Fruit fly (Drosophila melanogaster) whole organism, embryonic: ENCODE results near the gene mtsh.

Source experiments
- Abd-B ChIP-seq: fragments of 200-800 bp; sonication (Bioruptor generic); optimal IDR thresholded peaks from 2 replicates; lab custom pipeline; 2018; ENCODE audit warnings: missing biosample characterization, mild to moderate bottlenecking, missing genetic modification characterization, moderate library complexity
- Adf1 ChIP-seq: fragments of 200-800 bp; sonication (Bioruptor generic); IDR thresholded peaks from 2 replicates; pipeline ENCODE4 v1.3.6; 2022; ENCODE audit warnings: missing biosample characterization, missing genetic modification characterization
- Aef1 ChIP-seq: fragments of 200-800 bp; sonication (Bioruptor generic); IDR thresholded peaks from 3 replicates; pipeline ENCODE4 v1.3.6; 2022; ENCODE audit warnings: missing biosample characterization, missing genetic modification characterization
- Bteb2 ChIP-seq: fragments of 200-800 bp; sonication (Bioruptor generic); optimal IDR thresholded peaks from 2 replicates; lab custom pipeline; 2016; ENCODE audit warnings: missing biosample characterization, missing genetic modification characterization
- CG10267 ChIP-seq: fragments of 200-800 bp; sonication (Bioruptor generic); optimal IDR thresholded peaks from 2 replicates; lab custom pipeline; 2018; ENCODE audit warnings: missing biosample characterization, mild to moderate bottlenecking, missing genetic modification characterization, moderate library complexity
- CG11093 ChIP-seq: fragments of 200-800 bp; sonication (Bioruptor generic); IDR thresholded peaks from 3 replicates; pipeline ENCODE4 v1.3.6; 2022; ENCODE audit warnings: missing biosample characterization, missing genetic modification characterization
- CG12071 ChIP-seq: fragments of 200-800 bp; sonication (Bioruptor generic); optimal IDR thresholded peaks from 3 replicates; lab custom pipeline; 2018; ENCODE audit warnings: missing biosample characterization, mild to moderate bottlenecking, missing genetic modification characterization
- CG13296 ChIP-seq: fragments of 200-800 bp; sonication (Bioruptor generic); optimal IDR thresholded peaks from 3 replicates; lab custom pipeline; 2018; ENCODE audit warnings: missing biosample characterization, mild to moderate bottlenecking, missing genetic modification characterization
- CG14050 ChIP-seq: fragments of 200-800 bp; sonication (Bioruptor generic); IDR thresholded peaks from 3 replicates; pipeline ENCODE4 v1.3.6; 2022; ENCODE audit warnings: missing biosample characterization, missing genetic modification characterization
- CG17186 ChIP-seq: fragments of 200-800 bp; sonication (Bioruptor generic); optimal IDR thresholded peaks from 3 replicates; lab custom pipeline; 2017; ENCODE audit warnings: missing biosample characterization, missing genetic modification reagents, missing genetic modification characterization
- CG17361 ChIP-seq: fragments of 200-800 bp; sonication (Bioruptor generic); IDR thresholded peaks from 3 replicates; pipeline ENCODE4 v1.3.6; 2022; ENCODE audit warnings: missing biosample characterization, missing genetic modification characterization
- CG17802 ChIP-seq: fragments of 200-800 bp; sonication (Bioruptor generic); optimal IDR thresholded peaks from 2 replicates; lab custom pipeline; 2018; ENCODE audit warnings: missing biosample characterization, mild to moderate bottlenecking, missing genetic modification characterization, moderate library complexity
- CG2129 ChIP-seq: fragments of 200-800 bp; sonication (Bioruptor generic); IDR thresholded peaks from 2 replicates; pipeline ENCODE4 v1.3.6; 2022; ENCODE audit warnings: missing biosample characterization, missing genetic modification characterization; ENCODE audit not compliant: partially characterized antibody
- CG32772 ChIP-seq: fragments of 200-800 bp; sonication (Bioruptor generic); IDR thresholded peaks from 2 replicates; pipeline ENCODE4 v1.3.6; 2022; ENCODE audit warnings: missing biosample characterization, missing genetic modification characterization
- CG34224 ChIP-seq: fragments of 200-800 bp; sonication (Bioruptor generic); IDR thresholded peaks from 3 replicates; pipeline ENCODE4 v1.3.6; 2022; ENCODE audit warnings: missing biosample characterization, missing genetic modification characterization; ENCODE audit not compliant: partially characterized antibody
- CG3847 ChIP-seq: fragments of 200-800 bp; sonication (Bioruptor generic); IDR thresholded peaks from 2 replicates; pipeline ENCODE4 v1.3.6; 2022; ENCODE audit warnings: missing biosample characterization, missing genetic modification characterization
- CG6272 ChIP-seq: fragments of 200-800 bp; sonication (Bioruptor generic); IDR thresholded peaks from 2 replicates; pipeline ENCODE4 v1.3.6; 2022; ENCODE audit warnings: missing biosample characterization, missing genetic modification characterization
- CG6765 ChIP-seq: fragments of 200-800 bp; sonication (Bioruptor generic); optimal IDR thresholded peaks from 3 replicates; lab custom pipeline; 2017; ENCODE audit warnings: missing biosample characterization, mild to moderate bottlenecking, missing genetic modification characterization
- CG6791 ChIP-seq: fragments of 200-800 bp; sonication (Bioruptor generic); IDR thresholded peaks from 3 replicates; pipeline ENCODE4 v1.3.6; 2022; ENCODE audit warnings: missing biosample characterization, missing genetic modification characterization; ENCODE audit not compliant: partially characterized antibody
- CG7271 ChIP-seq: fragments of 200-800 bp; sonication (Bioruptor generic); optimal IDR thresholded peaks from 2 replicates; lab custom pipeline; 2018; ENCODE audit warnings: missing biosample characterization, mild to moderate bottlenecking, missing genetic modification characterization, moderate library complexity
- CG9609 ChIP-seq: fragments of 200-800 bp; sonication (Bioruptor generic); optimal IDR thresholded peaks from 3 replicates; lab custom pipeline; 2016; ENCODE audit warnings: missing biosample characterization, missing genetic modification characterization
- CG9727 ChIP-seq: fragments of 200-800 bp; sonication (Bioruptor generic); optimal IDR thresholded peaks from 3 replicates; lab custom pipeline; 2017; ENCODE audit warnings: missing biosample characterization, mild to moderate bottlenecking, missing genetic modification characterization
- Mad ChIP-seq: fragments of 200-800 bp; sonication (Bioruptor generic); optimal IDR thresholded peaks from 2 replicates; lab custom pipeline; 2016; ENCODE audit warnings: missing biosample characterization, missing genetic modification characterization
- NC2β ChIP-seq: fragments of 200-800 bp; sonication (Bioruptor generic); optimal IDR thresholded peaks from 2 replicates; lab custom pipeline; 2016; ENCODE audit warnings: missing biosample characterization, missing genetic modification characterization
- Pdp1 ChIP-seq, 2 experiments: fragments of 200-800 bp; sonication (Bioruptor generic); optimal IDR thresholded peaks; 3 replicates each; lab custom pipeline; 2016; ENCODE audit warnings: missing biosample characterization in 2 of 2, missing genetic modification characterization in 2 of 2, mild to moderate bottlenecking in 1 of 2, moderate library complexity in 1 of 2
- Scr ChIP-seq: fragments of 200-800 bp; sonication (Bioruptor generic); IDR thresholded peaks from 2 replicates; pipeline ENCODE4 v1.3.6; 2022; ENCODE audit warnings: missing biosample characterization, missing genetic modification characterization; ENCODE audit not compliant: partially characterized antibody
- Sin3A ChIP-seq: fragments of >200 bp; optimal IDR thresholded peaks from 2 replicates; lab custom pipeline; 2018
- Ssrp ChIP-seq: fragments of 200-800 bp; sonication (Bioruptor generic); optimal IDR thresholded peaks from 2 replicates; lab custom pipeline; 2018; ENCODE audit warnings: missing biosample characterization, mild to moderate bottlenecking, missing genetic modification characterization, moderate library complexity
- Stat92E ChIP-seq, 3 experiments: fragments of >200 bp in 2 of 3; fragments of 200-800 bp in 1 of 3; sonication (Bioruptor generic) in 1 of 3; optimal IDR thresholded peaks; 2 replicates each; lab custom pipeline; 2017 to 2019; ENCODE audit warnings: missing biosample characterization in 3 of 3, missing genetic modification characterization in 3 of 3, mild to moderate bottlenecking in 1 of 3, moderate library complexity in 1 of 3
- Usf ChIP-seq: fragments of 200-800 bp; sonication (Bioruptor generic); optimal IDR thresholded peaks from 2 replicates; lab custom pipeline; 2017; ENCODE audit warnings: missing genotype, missing biosample characterization, missing genetic modification characterization
- YL-1 ChIP-seq: fragments of 200-800 bp; sonication (Bioruptor generic); optimal IDR thresholded peaks from 3 replicates; lab custom pipeline; 2017; ENCODE audit warnings: missing biosample characterization, mild to moderate bottlenecking, missing genetic modification characterization
- amos ChIP-seq: fragments of 200-800 bp; sonication (Bioruptor generic); IDR thresholded peaks from 2 replicates; pipeline ENCODE4 v1.3.6; 2022; ENCODE audit warnings: missing biosample characterization, missing genetic modification characterization; ENCODE audit not compliant: partially characterized antibody
- ash1 ChIP-seq: fragments of 200-800 bp; sonication (Bioruptor generic); optimal IDR thresholded peaks from 2 replicates; lab custom pipeline; 2018; ENCODE audit warnings: missing biosample characterization, mild to moderate bottlenecking, missing genetic modification characterization
- exex ChIP-seq: fragments of 200-800 bp; sonication (Bioruptor generic); optimal IDR thresholded peaks from 4 replicates; lab custom pipeline; 2018; ENCODE audit warnings: missing biosample characterization, mild to moderate bottlenecking, missing genetic modification characterization, moderate library complexity
- fd64A ChIP-seq: fragments of 200-800 bp; sonication (Bioruptor generic); optimal IDR thresholded peaks from 3 replicates; lab custom pipeline; 2018; ENCODE audit warnings: missing biosample characterization, mild to moderate bottlenecking, missing genetic modification characterization
- gem ChIP-seq: fragments of 200-800 bp; sonication (Bioruptor generic); optimal IDR thresholded peaks from 2 replicates; lab custom pipeline; 2019; ENCODE audit warnings: missing biosample characterization, mild to moderate bottlenecking, missing genetic modification characterization, moderate library complexity
- gsb-n ChIP-seq: fragments of 200-800 bp; sonication (Bioruptor generic); optimal IDR thresholded peaks from 3 replicates; lab custom pipeline; 2018; ENCODE audit warnings: missing biosample characterization, mild to moderate bottlenecking, missing genetic modification characterization
- jumu ChIP-seq: fragments of 200-800 bp; sonication (Bioruptor generic); optimal IDR thresholded peaks from 3 replicates; lab custom pipeline; 2016; ENCODE audit warnings: missing biosample characterization, missing genetic modification characterization
- knrl ChIP-seq: fragments of 200-800 bp; sonication (Bioruptor generic); IDR thresholded peaks from 3 replicates; pipeline ENCODE4 v1.3.6; 2022; ENCODE audit warnings: missing biosample characterization, missing genetic modification characterization; ENCODE audit not compliant: partially characterized antibody
- lov ChIP-seq, 2 experiments: fragments of 200-800 bp in 1 of 2; fragments of >200 bp in 1 of 2; sonication (Bioruptor generic) in 1 of 2; IDR thresholded peaks in 1 of 2; optimal IDR thresholded peaks in 1 of 2; 2 replicates in 1 of 2; 3 replicates in 1 of 2; pipeline versions ENCODE4 v1.3.6 to Lab custom; 2017 to 2022; ENCODE audit warnings: missing biosample characterization in 1 of 2, missing genetic modification characterization in 1 of 2
- luna ChIP-seq: fragments of 200-800 bp; sonication (Bioruptor generic); optimal IDR thresholded peaks from 2 replicates; lab custom pipeline; 2016; ENCODE audit warnings: missing biosample characterization, missing genetic modification characterization
- pnt ChIP-seq: fragments of 200-800 bp; sonication (Bioruptor generic); optimal IDR thresholded peaks from 3 replicates; lab custom pipeline; 2016; ENCODE audit warnings: missing biosample characterization, missing genetic modification characterization
- repo ChIP-seq: fragments of 200-800 bp; sonication (Bioruptor generic); optimal IDR thresholded peaks from 2 replicates; lab custom pipeline; 2016; ENCODE audit warnings: missing biosample characterization, missing genetic modification characterization
- so ChIP-seq: fragments of 200-800 bp; sonication (Bioruptor generic); IDR thresholded peaks from 3 replicates; pipeline ENCODE4 v1.3.6; 2022; ENCODE audit warnings: missing biosample characterization, missing genetic modification characterization
- sob ChIP-seq: fragments of 200-800 bp; sonication (Bioruptor generic); IDR thresholded peaks from 2 replicates; pipeline ENCODE4 v1.3.6; 2022; ENCODE audit warnings: missing biosample characterization, missing genetic modification characterization
- tap ChIP-seq: fragments of 200-800 bp; optimal IDR thresholded peaks from 3 replicates; lab custom pipeline; 2019; ENCODE audit warnings: missing biosample characterization, mild to moderate bottlenecking, missing genetic modification characterization, moderate library complexity
- tin ChIP-seq: fragments of 200-800 bp; sonication (Bioruptor generic); optimal IDR thresholded peaks from 3 replicates; lab custom pipeline; 2016; ENCODE audit warnings: missing biosample characterization, missing genetic modification characterization
- trem ChIP-seq: fragments of 200-800 bp; optimal IDR thresholded peaks from 3 replicates; lab custom pipeline; 2019; ENCODE audit warnings: missing biosample characterization, mild to moderate bottlenecking, missing genetic modification characterization, moderate library complexity
- unpg ChIP-seq: fragments of 200-800 bp; sonication (Bioruptor generic); optimal IDR thresholded peaks from 3 replicates; lab custom pipeline; 2018; ENCODE audit warnings: missing biosample characterization, mild to moderate bottlenecking, missing genetic modification characterization, moderate library complexity
- zfh1 ChIP-seq: fragments of 200-800 bp; sonication (Bioruptor generic); IDR thresholded peaks from 3 replicates; pipeline ENCODE4 v1.3.6; 2022; ENCODE audit warnings: missing biosample characterization, missing genetic modification characterization

Gene mtsh

dm6 chr2L:8290653-8291233, 29.0 kb downstream of the mtsh start (continued):
- no peak for TF ChIP-seq Mad
- no peak for TF ChIP-seq sob (GFP tag; lab: Robert Waterston, UW)
- TF ChIP-seq unpg (GFP tag; lab: Kevin White, UChicago): no peak
- no peak for TF ChIP-seq luna
- no peak for TF ChIP-seq jumu
- no peak for TF ChIP-seq CG6791 (GFP tag; lab: Robert Waterston, UW)
- TF ChIP-seq CG14050 (GFP tag; lab: Robert Waterston, UW): no peak
- no peak for TF ChIP-seq Sin3A (lab: Kevin White, UChicago)
- TF ChIP-seq CG9609: no peak
- no peak for TF ChIP-seq CG12071 (GFP tag; lab: Kevin White, UChicago)
- TF ChIP-seq YL-1: no peak
- TF ChIP-seq NC2β (GFP tag; lab: Kevin White, UChicago): no peak
- TF ChIP-seq ash1: no peak
- TF ChIP-seq CG7271: no peak
- TF ChIP-seq tin (GFP tag; lab: Kevin White, UChicago): peak; percentile 44
- no peak for TF ChIP-seq fd64A (GFP tag; lab: Kevin White, UChicago)
- peak; percentile 49; the same call in 1 of the 2 replicates for TF ChIP-seq amos (GFP tag; lab: Robert Waterston, UW)
- TF ChIP-seq tap (tag; lab: Kevin White, UChicago): no peak
- TF ChIP-seq gsb-n (tag; lab: Kevin White, UChicago): no peak
- TF ChIP-seq Bteb2: no peak
- TF ChIP-seq Pdp1 (GFP tag; optimal IDR thresholded peaks at IDR 0.05; lab: Kevin White, UChicago): peak in 1 of 2 experiments; percentile 23
- no peak for TF ChIP-seq CG17186 (GFP tag; lab: Kevin White, UChicago)
- no peak for TF ChIP-seq Stat92E (GFP tag; optimal IDR thresholded peaks at IDR 0.05; lab: Kevin White, UChicago)
- no peak for TF ChIP-seq Ssrp (tag; lab: Kevin White, UChicago)
- peak; percentile 28 for TF ChIP-seq pnt (GFP tag; lab: Kevin White, UChicago)
- TF ChIP-seq CG32772: no peak
- no peak for TF ChIP-seq CG6272 (GFP tag; lab: Robert Waterston, UW)
- TF ChIP-seq CG11093: no peak
- TF ChIP-seq Scr (GFP tag; lab: Robert Waterston, UW): no peak
- no peak for TF ChIP-seq CG6765 (GFP tag; lab: Kevin White, UChicago)
- TF ChIP-seq Adf1 (GFP tag; lab: Robert Waterston, UW): no peak
- TF ChIP-seq CG17361 (GFP tag; lab: Robert Waterston, UW): no peak
- TF ChIP-seq CG17802: no peak
- no peak for TF ChIP-seq CG9727
- no peak for TF ChIP-seq exex (tag; lab: Kevin White, UChicago)
- TF ChIP-seq lov (optimal IDR thresholded peaks at IDR 0.05; lab: Kevin White, UChicago): no peak
- no peak for TF ChIP-seq lov (GFP tag; IDR thresholded peaks at IDR 0.05; lab: Robert Waterston, UW)
- TF ChIP-seq knrl (GFP tag; lab: Robert Waterston, UW): no peak
- no peak for TF ChIP-seq Aef1 (GFP tag; lab: Robert Waterston, UW)
- TF ChIP-seq CG34224 (GFP tag; lab: Robert Waterston, UW): no peak
- no peak for TF ChIP-seq Abd-B
- no peak for TF ChIP-seq trem (tag; lab: Kevin White, UChicago)
- TF ChIP-seq repo (GFP tag; lab: Kevin White, UChicago): no peak
- peak; percentile 27 for TF ChIP-seq gem (tag; lab: Kevin White, UChicago)
- TF ChIP-seq zfh1 (GFP tag; lab: Robert Waterston, UW): 0 out of 3 replicates have a peak, but pooled peaks have one; percentile 22
- TF ChIP-seq CG3847: no peak
- TF ChIP-seq Usf (GFP tag; lab: Kevin White, UChicago): no peak
- TF ChIP-seq CG10267: no peak
- TF ChIP-seq so (GFP tag; lab: Robert Waterston, UW): no peak
- TF ChIP-seq CG13296 (GFP tag; lab: Kevin White, UChicago): no peak
- TF ChIP-seq CG2129 (GFP tag; lab: Robert Waterston, UW): no peak
